Fruit fly (Drosophila melanogaster) whole organism, pupa: ENCODE measurements around the gene CG15743.

Source experiments
- CG10348 ChIP-seq: fragments of 200-800 bp; sonication (Bioruptor generic); IDR thresholded peaks from 2 replicates; pipeline ENCODE4 v1.3.6; 2022; ENCODE audit warnings: missing biosample characterization, missing genetic modification characterization
- CG12605 ChIP-seq: fragments of 200-800 bp; sonication (Bioruptor generic); IDR thresholded peaks from 2 replicates; pipeline ENCODE4 v1.3.6; 2022; ENCODE audit warnings: missing biosample characterization, missing genetic modification characterization
- CG13204 ChIP-seq: fragments of 200-800 bp; sonication (Bioruptor generic); optimal IDR thresholded peaks from 2 replicates; lab custom pipeline; 2018; ENCODE audit warnings: missing biosample characterization, mild to moderate bottlenecking, missing genetic modification characterization, moderate library complexity
- CG14655 ChIP-seq: fragments of 200-800 bp; sonication (Bioruptor generic); optimal IDR thresholded peaks from 3 replicates; lab custom pipeline; 2017; ENCODE audit warnings: mild to moderate bottlenecking, missing biosample characterization, missing genetic modification reagents, missing genetic modification characterization
- CG15710 ChIP-seq: fragments of 200-800 bp; sonication (Bioruptor generic); optimal IDR thresholded peaks from 2 replicates; lab custom pipeline; 2018; ENCODE audit warnings: missing biosample characterization, mild to moderate bottlenecking, missing genetic modification characterization, moderate library complexity
- CG17806 ChIP-seq: fragments of 200-800 bp; sonication (Bioruptor generic); optimal IDR thresholded peaks from 2 replicates; lab custom pipeline; 2018; ENCODE audit warnings: missing biosample characterization, mild to moderate bottlenecking, missing genetic modification characterization, moderate library complexity
- CG32121 ChIP-seq: fragments of 200-800 bp; sonication (Bioruptor generic); IDR thresholded peaks from 2 replicates; pipeline ENCODE4 v1.3.6; 2022; ENCODE audit warnings: missing biosample characterization, missing genetic modification characterization
- CG34367 ChIP-seq: fragments of 200-800 bp; sonication (Bioruptor generic); optimal IDR thresholded peaks from 2 replicates; lab custom pipeline; 2018; ENCODE audit warnings: missing biosample characterization, mild to moderate bottlenecking, missing genetic modification characterization
- CG4496 ChIP-seq: fragments of 200-800 bp; sonication (Bioruptor generic); IDR thresholded peaks from 3 replicates; pipeline ENCODE4 v1.3.6; 2022; ENCODE audit warnings: missing biosample characterization, missing genetic modification characterization
- CG8159 ChIP-seq: fragments of 200-800 bp; sonication (Bioruptor generic); optimal IDR thresholded peaks from 3 replicates; lab custom pipeline; 2018; ENCODE audit warnings: missing biosample characterization, mild to moderate bottlenecking, missing genetic modification characterization, moderate library complexity
- CG8301 ChIP-seq: fragments of 200-800 bp; sonication (Bioruptor generic); optimal IDR thresholded peaks from 2 replicates; lab custom pipeline; 2018; ENCODE audit warnings: missing biosample characterization, mild to moderate bottlenecking, missing genetic modification characterization
- CG9948 ChIP-seq: fragments of 200-800 bp; sonication (Bioruptor generic); optimal IDR thresholded peaks from 2 replicates; lab custom pipeline; 2018; ENCODE audit warnings: missing biosample characterization, mild to moderate bottlenecking, missing genetic modification characterization, moderate library complexity
- D1 ChIP-seq: fragments of 200-800 bp; sonication (Bioruptor generic); optimal IDR thresholded peaks from 2 replicates; lab custom pipeline; 2018; ENCODE audit warnings: missing biosample characterization, mild to moderate bottlenecking, missing genetic modification characterization, moderate library complexity
- EcR ChIP-seq: fragments of 200-800 bp; sonication (Bioruptor generic); optimal IDR thresholded peaks from 3 replicates; lab custom pipeline; 2019; ENCODE audit warnings: missing biosample characterization, missing genetic modification characterization, mild to moderate bottlenecking, moderate library complexity, missing genetic modification reagents
- Ets98B ChIP-seq: fragments of 200-800 bp; sonication (Bioruptor generic); IDR thresholded peaks from 2 replicates; pipeline ENCODE4 v1.3.6; 2022; ENCODE audit warnings: missing biosample characterization, missing genetic modification characterization
- Pif1A ChIP-seq: fragments of 200-800 bp; sonication (Bioruptor generic); optimal IDR thresholded peaks from 3 replicates; lab custom pipeline; 2016; ENCODE audit warnings: missing biosample characterization, missing genetic modification characterization
- Pif1B ChIP-seq: fragments of 200-800 bp; sonication (Bioruptor generic); optimal IDR thresholded peaks from 3 replicates; lab custom pipeline; 2016; ENCODE audit warnings: missing biosample characterization, missing genetic modification characterization
- Snoo ChIP-seq: fragments of 200-800 bp; sonication (Bioruptor generic); optimal IDR thresholded peaks from 3 replicates; lab custom pipeline; 2017; ENCODE audit warnings: missing biosample characterization, mild to moderate bottlenecking, missing genetic modification characterization, inconsistent platforms
- fd96Ca ChIP-seq: fragments of 200-800 bp; sonication (Bioruptor generic); IDR thresholded peaks from 3 replicates; pipeline ENCODE4 v1.3.6; 2022; ENCODE audit warnings: missing biosample characterization, missing genetic modification characterization
- gl ChIP-seq: fragments of 200-800 bp; sonication (Bioruptor generic); optimal IDR thresholded peaks from 2 replicates; lab custom pipeline; 2018; ENCODE audit warnings: missing biosample characterization, mild to moderate bottlenecking, missing genetic modification characterization
- rn ChIP-seq: fragments of 200-800 bp; sonication (Bioruptor generic); IDR thresholded peaks from 2 replicates; pipeline ENCODE4 v1.3.6; 2022; ENCODE audit warnings: missing biosample characterization, missing genetic modification characterization

The CG15743 gene

DNA sequence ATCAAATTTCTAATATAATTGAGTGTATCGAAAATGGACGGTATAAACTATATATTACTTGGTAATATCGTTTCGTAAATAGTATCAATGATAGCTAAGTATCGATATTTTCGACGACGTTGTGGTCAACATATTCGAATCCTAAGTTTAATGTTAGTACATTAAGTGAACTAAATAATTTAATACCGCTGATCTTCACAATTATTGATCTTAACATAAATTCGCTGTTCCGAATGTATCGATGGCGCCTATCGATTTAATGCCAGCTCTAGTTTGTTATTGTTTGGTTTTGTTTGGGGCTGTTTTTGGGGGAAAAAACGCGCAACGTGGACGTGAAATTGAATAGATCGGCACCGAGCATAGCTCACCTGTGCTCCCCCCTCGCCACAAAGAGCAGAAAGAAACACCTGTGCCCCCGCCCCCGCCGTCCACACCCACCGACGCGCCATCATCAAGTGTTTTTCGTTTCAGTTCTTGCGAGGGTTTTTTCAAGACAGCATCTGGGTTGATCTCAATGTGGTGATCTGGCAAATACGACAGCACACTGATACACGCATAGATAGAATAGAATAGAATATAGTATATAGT is 336 bp downstream of the CG15743 start:
- TF ChIP-seq CG8301, result no peak
- TF ChIP-seq D1 (tag; lab: Kevin White, UChicago), result no peak
- no peak for TF ChIP-seq CG12605 (GFP tag; lab: Robert Waterston, UW)
- TF ChIP-seq CG10348, result no peak
- no peak for TF ChIP-seq rn (GFP tag; lab: Robert Waterston, UW)
- no peak for TF ChIP-seq Pif1A (GFP tag; lab: Kevin White, UChicago)
- no peak for TF ChIP-seq CG4496 (GFP tag; lab: Robert Waterston, UW)
- TF ChIP-seq CG32121 (GFP tag; lab: Robert Waterston, UW), result no peak
- no peak for TF ChIP-seq CG17806 (tag; lab: Kevin White, UChicago)

DNA sequence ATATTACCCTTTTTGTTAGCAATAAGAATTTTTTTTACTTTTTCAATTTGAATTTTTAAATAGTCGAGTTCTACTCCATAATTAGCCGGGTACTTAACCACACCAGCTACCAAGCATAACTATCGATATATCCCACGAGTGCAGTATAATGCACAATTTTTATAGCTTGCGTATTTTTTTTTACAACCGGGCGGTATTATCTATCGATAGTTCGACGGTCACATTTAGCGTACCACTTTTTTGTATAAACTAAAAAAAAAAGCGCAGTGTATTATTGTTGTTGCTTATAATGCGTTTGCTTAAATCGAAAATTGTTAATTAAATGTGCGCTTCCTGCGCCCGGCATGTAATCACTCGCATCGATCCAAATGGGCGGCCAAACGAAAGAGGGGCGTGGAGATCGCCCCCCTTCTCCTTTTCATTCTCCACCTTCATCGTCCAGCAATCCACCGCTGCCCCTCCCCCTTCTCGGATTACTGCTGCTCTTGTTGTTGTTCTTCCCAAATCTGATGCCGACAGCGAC is 2.4 kb downstream of the CG15743 start, which contains the start of gene Remo:
Remo (plus strand) TSS at position 198 of the 523 bp plus-strand sequence.
- TF ChIP-seq CG9948 (tag; lab: Kevin White, UChicago) (no peak), EcR (GFP tag; lab: Kevin White, UChicago) (peak; percentile 66), Snoo (tag; lab: Kevin White, UChicago) (no peak), CG34367 (tag; lab: Kevin White, UChicago) (no peak), CG10348 (no peak)

DNA sequence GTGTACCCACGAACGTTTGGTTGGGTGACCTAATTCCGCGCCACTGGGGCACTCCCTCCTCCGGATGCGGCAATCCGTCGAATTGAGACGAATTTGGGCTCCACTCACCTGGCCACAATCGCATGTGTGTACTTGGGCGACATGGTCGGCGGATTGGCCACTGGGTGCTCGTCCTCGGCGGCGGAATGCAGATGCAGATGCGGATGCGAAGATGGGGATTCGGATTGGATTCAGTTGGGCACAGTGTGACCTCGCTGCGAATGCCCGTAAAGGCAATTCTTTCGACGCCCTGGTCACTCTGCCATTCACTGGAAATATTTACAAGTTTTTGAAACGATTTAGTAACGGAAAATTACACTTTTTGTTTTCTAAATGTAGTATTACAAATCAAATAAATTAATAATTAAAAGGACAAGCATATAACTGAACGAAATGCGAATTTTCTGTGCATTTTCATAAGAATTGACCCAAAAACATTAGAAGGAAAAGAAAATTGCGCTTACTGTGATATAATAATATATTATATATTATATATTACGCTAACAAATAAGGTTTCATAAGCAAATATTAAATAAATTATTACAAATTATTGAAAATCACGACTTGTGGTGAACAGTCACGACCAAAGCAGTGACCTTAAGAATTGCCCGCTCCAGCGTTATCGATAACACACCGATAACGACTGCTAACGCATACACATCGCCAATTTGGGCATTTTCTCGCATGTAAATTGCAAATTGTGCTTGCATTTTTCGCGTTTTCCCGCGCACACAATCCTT is 11.1 kb downstream of the CG15743 start, which contains the start of gene CG1622:
CG1622 (plus strand) TSS at position 678 of the 779 bp plus-strand sequence.
- no peak for TF ChIP-seq CG8159 (tag; lab: Kevin White, UChicago)
- no peak for TF ChIP-seq CG9948 (tag; lab: Kevin White, UChicago)
- TF ChIP-seq fd96Ca, result peak; percentile 45; the same call in 1 of the 3 replicates
- TF ChIP-seq CG15710 (tag; lab: Kevin White, UChicago), result peak; percentile 5
- TF ChIP-seq CG4496 (GFP tag; lab: Robert Waterston, UW), result peak; percentile 63; the same call in 2 of the 3 replicates

DNA sequence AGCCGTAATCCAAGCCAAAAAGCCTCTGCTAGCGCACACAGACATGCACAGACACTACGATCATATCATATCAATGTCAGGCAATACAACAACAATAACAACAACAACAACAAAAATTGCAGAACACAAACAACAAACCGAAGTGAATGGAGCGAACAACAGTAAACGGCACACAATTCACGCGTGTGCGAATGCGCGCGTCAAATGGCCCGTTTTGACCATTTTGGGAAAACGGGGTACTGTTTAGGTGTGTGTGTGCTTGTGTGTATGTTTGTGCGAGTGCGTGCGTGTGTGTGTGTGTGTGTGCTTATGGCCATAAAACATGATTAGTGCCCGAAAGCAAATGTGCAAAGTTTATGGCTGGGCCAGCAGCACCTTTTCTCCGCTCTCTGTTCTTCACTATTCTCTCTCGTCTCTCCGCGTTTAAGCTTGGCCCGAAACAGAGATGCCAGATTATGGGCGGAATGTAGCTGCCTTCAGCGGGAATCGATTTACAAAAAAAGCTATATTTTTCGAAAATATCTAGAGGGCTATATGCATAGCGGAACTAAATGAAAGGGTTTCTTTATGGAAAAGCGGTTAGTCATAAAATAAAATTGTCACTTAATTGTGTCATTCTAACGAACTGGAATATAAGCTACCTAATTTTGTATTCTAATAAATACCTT is 15.5 kb downstream of the CG15743 start:
- TF ChIP-seq CG12605 (GFP tag; lab: Robert Waterston, UW), result no peak
- no peak for TF ChIP-seq CG14655
- no peak for TF ChIP-seq CG13204 (GFP tag; lab: Kevin White, UChicago)
- no peak for TF ChIP-seq D1 (tag; lab: Kevin White, UChicago)
- TF ChIP-seq rn (GFP tag; lab: Robert Waterston, UW), result no peak
- no peak for TF ChIP-seq CG4496 (GFP tag; lab: Robert Waterston, UW)
- TF ChIP-seq CG9948 (tag; lab: Kevin White, UChicago), result no peak
- TF ChIP-seq Ets98B, result no peak
- TF ChIP-seq Pif1B (GFP tag; lab: Kevin White, UChicago), result no peak
- no peak for TF ChIP-seq CG32121 (GFP tag; lab: Robert Waterston, UW)
- TF ChIP-seq CG10348, result no peak
- no peak for TF ChIP-seq gl (tag; lab: Kevin White, UChicago)
- no peak for TF ChIP-seq CG15710 (tag; lab: Kevin White, UChicago)
- no peak for TF ChIP-seq EcR (GFP tag; lab: Kevin White, UChicago)
- no peak for TF ChIP-seq fd96Ca
- no peak for TF ChIP-seq Pif1A (GFP tag; lab: Kevin White, UChicago)
- TF ChIP-seq Snoo (tag; lab: Kevin White, UChicago), result no peak
- TF ChIP-seq CG8301, result no peak
- no peak for TF ChIP-seq CG8159 (tag; lab: Kevin White, UChicago)
- no peak for TF ChIP-seq CG17806 (tag; lab: Kevin White, UChicago)

DNA sequence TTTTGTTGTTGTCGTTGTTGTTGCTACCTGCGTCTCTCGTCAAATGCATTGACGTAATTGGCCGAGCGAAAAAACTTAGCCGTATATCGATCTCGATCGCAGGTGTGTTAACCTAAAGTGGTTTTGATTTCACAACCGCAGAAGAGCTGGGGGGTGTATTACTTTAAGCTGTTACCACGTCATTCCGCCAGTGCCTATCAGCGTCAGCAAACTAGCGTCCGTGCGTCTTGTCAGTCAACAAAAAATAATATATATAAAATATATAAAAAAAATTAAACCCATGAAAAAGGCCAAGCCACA is 16.8 kb downstream of the CG15743 start, which contains the start of gene CG1764:
CG1764 (minus strand) TSS at position 101 of the 300 bp plus-strand sequence.
- no peak for TF ChIP-seq EcR (GFP tag; lab: Kevin White, UChicago)
- no peak for TF ChIP-seq rn (GFP tag; lab: Robert Waterston, UW)
- TF ChIP-seq CG10348, result no peak
- no peak for TF ChIP-seq CG12605 (GFP tag; lab: Robert Waterston, UW)
- TF ChIP-seq CG4496 (GFP tag; lab: Robert Waterston, UW), result no peak
- TF ChIP-seq gl (tag; lab: Kevin White, UChicago), result no peak
- TF ChIP-seq D1 (tag; lab: Kevin White, UChicago), result no peak
- TF ChIP-seq CG13204 (GFP tag; lab: Kevin White, UChicago), result no peak
